Fruit fly (Drosophila melanogaster) whole organism, pupa: ENCODE measurements around the gene CG3552.

Experiments used
- CG14655 ChIP-seq: fragments of 200-800 bp; sonication (Bioruptor generic); optimal IDR thresholded peaks from 3 replicates; lab custom pipeline; 2017; ENCODE audit warnings: mild to moderate bottlenecking, missing biosample characterization, missing genetic modification reagents, missing genetic modification characterization
- CG32121 ChIP-seq: fragments of 200-800 bp; sonication (Bioruptor generic); IDR thresholded peaks from 2 replicates; pipeline ENCODE4 v1.3.6; 2022; ENCODE audit warnings: missing biosample characterization, missing genetic modification characterization
- CG4496 ChIP-seq: fragments of 200-800 bp; sonication (Bioruptor generic); IDR thresholded peaks from 3 replicates; pipeline ENCODE4 v1.3.6; 2022; ENCODE audit warnings: missing biosample characterization, missing genetic modification characterization
- CG8159 ChIP-seq: fragments of 200-800 bp; sonication (Bioruptor generic); optimal IDR thresholded peaks from 3 replicates; lab custom pipeline; 2018; ENCODE audit warnings: missing biosample characterization, mild to moderate bottlenecking, missing genetic modification characterization, moderate library complexity
- CG8301 ChIP-seq: fragments of 200-800 bp; sonication (Bioruptor generic); optimal IDR thresholded peaks from 2 replicates; lab custom pipeline; 2018; ENCODE audit warnings: missing biosample characterization, mild to moderate bottlenecking, missing genetic modification characterization
- CG9948 ChIP-seq: fragments of 200-800 bp; sonication (Bioruptor generic); optimal IDR thresholded peaks from 2 replicates; lab custom pipeline; 2018; ENCODE audit warnings: missing biosample characterization, mild to moderate bottlenecking, missing genetic modification characterization, moderate library complexity
- D1 ChIP-seq: fragments of 200-800 bp; sonication (Bioruptor generic); optimal IDR thresholded peaks from 2 replicates; lab custom pipeline; 2018; ENCODE audit warnings: missing biosample characterization, mild to moderate bottlenecking, missing genetic modification characterization, moderate library complexity
- EcR ChIP-seq: fragments of 200-800 bp; sonication (Bioruptor generic); optimal IDR thresholded peaks from 3 replicates; lab custom pipeline; 2019; ENCODE audit warnings: missing biosample characterization, missing genetic modification characterization, mild to moderate bottlenecking, moderate library complexity, missing genetic modification reagents
- Pif1A ChIP-seq: fragments of 200-800 bp; sonication (Bioruptor generic); optimal IDR thresholded peaks from 3 replicates; lab custom pipeline; 2016; ENCODE audit warnings: missing biosample characterization, missing genetic modification characterization
- Pif1B ChIP-seq: fragments of 200-800 bp; sonication (Bioruptor generic); optimal IDR thresholded peaks from 3 replicates; lab custom pipeline; 2016; ENCODE audit warnings: missing biosample characterization, missing genetic modification characterization
- rn ChIP-seq: fragments of 200-800 bp; sonication (Bioruptor generic); IDR thresholded peaks from 2 replicates; pipeline ENCODE4 v1.3.6; 2022; ENCODE audit warnings: missing biosample characterization, missing genetic modification characterization

- TF ChIP-seq Pif1A (GFP tag; lab: Kevin White, UChicago) (no peak), CG8301 (tag; lab: Kevin White, UChicago) (no peak), CG8159 (tag; lab: Kevin White, UChicago) (no peak), rn (GFP tag; lab: Robert Waterston, UW) (no peak), CG32121 (GFP tag; lab: Robert Waterston, UW) (no peak), EcR (GFP tag; lab: Kevin White, UChicago) (no peak), CG14655 (GFP tag; lab: Kevin White, UChicago) (no peak), CG4496 (no peak), Pif1B (GFP tag; lab: Kevin White, UChicago) (no peak), D1 (tag; lab: Kevin White, UChicago) (no peak), CG9948 (tag; lab: Kevin White, UChicago) (no peak)
These were observed 50.3 kb downstream of the CG3552 start for dm6 chr3L:9506421-9506820.
